Fruit fly (Drosophila melanogaster) whole organism: Measurements from ENCODE around the gene CG34290.

Experiments used
- CG8478 ChIP-seq: fragments of >200 bp; optimal IDR thresholded peaks from 2 replicates; lab custom pipeline; 2018; ENCODE audit warnings: inconsistent platforms
- Dll ChIP-seq: fragments of >200 bp; optimal IDR thresholded peaks from 2 replicates; lab custom pipeline; 2017
- pan ChIP-seq: fragments of >200 bp; optimal IDR thresholded peaks from 2 replicates; lab custom pipeline; 2017
- usp ChIP-seq: fragments of >200 bp; optimal IDR thresholded peaks from 2 replicates; lab custom pipeline; 2017; ENCODE audit warnings: missing biosample characterization, missing genetic modification characterization, mixed read lengths

- TF ChIP-seq Dll (lab: Kevin White, UChicago) (no peak), pan (lab: Kevin White, UChicago) (no peak), CG8478 (lab: Kevin White, UChicago) (no peak), usp (no peak)
Measured at dm6 chr3R:24279291-24279690, 10.3 kb downstream of the CG34290 start, which contains the start of gene shps.
